Worm (Caenorhabditis elegans) whole organism, young adult: ENCODE data around the gene C14C11.1.

Experiments used
- F10E7.11 ChIP-seq: sonication (generic microtip); optimal IDR thresholded peaks from 2 replicates; lab custom pipeline; 2017; ENCODE audit warnings: mild to moderate bottlenecking, missing genetic modification characterization, moderate library complexity, missing compliant biosample characterization
- F55B11.4 ChIP-seq: sonication (generic microtip); optimal IDR thresholded peaks from 2 replicates; lab custom pipeline; 2016; ENCODE audit warnings: missing compliant biosample characterization, missing genetic modification characterization, borderline replicate concordance; ENCODE audit not compliant: insufficient read depth
- Y53F4B.3 ChIP-seq: fragments of 200-800 bp; sonication (Bioruptor generic); IDR thresholded peaks from 2 replicates; pipeline ENCODE4 v1.3.6; 2022; ENCODE audit warnings: missing genetic modification reagents, missing genetic modification characterization, missing compliant biosample characterization
- ama-1 ChIP-seq, 3 experiments: fragments of 150-350 bp in 1 of 3; sonication (generic microtip) in 2 of 3; optimal IDR thresholded peaks; 2 replicates each; lab custom pipeline; 2014 to 2018; ENCODE audit warnings: missing biosample characterization in 2 of 3, missing genetic modification characterization in 2 of 3, missing genetic modification reagents in 2 of 3
- attf-6 ChIP-seq: fragments of 200-800 bp; sonication (Bioruptor generic); IDR thresholded peaks from 2 replicates; pipeline ENCODE4 v1.3.6; 2022; ENCODE audit warnings: missing genetic modification reagents, missing genetic modification characterization, missing compliant biosample characterization
- bed-1 ChIP-seq: fragments of 200-800 bp; sonication (Bioruptor generic); IDR thresholded peaks from 2 replicates; pipeline ENCODE4 v1.3.6; 2022; ENCODE audit warnings: missing genetic modification reagents, missing genetic modification characterization, missing compliant biosample characterization
- ceh-27 ChIP-seq: fragments of 200-800 bp; sonication (Bioruptor generic); optimal IDR thresholded peaks from 2 replicates; lab custom pipeline; 2018; ENCODE audit warnings: mild to moderate bottlenecking, missing genetic modification characterization, moderate library complexity, missing compliant biosample characterization
- let-607 ChIP-seq, 2 experiments: fragments of 200-800 bp in 1 of 2; sonication (Bioruptor generic) in 1 of 2; sonication (generic microtip) in 1 of 2; optimal IDR thresholded peaks; 2 replicates each; lab custom pipeline; 2016 to 2018; ENCODE audit warnings: mild to moderate bottlenecking in 2 of 2, missing compliant biosample characterization in 2 of 2, missing genetic modification characterization in 2 of 2, moderate library complexity in 2 of 2, missing genotype in 1 of 2
- lin-26 ChIP-seq: fragments of 200-800 bp; sonication (Bioruptor generic); IDR thresholded peaks from 2 replicates; pipeline ENCODE4 v1.3.6; 2022; ENCODE audit warnings: missing genetic modification reagents, missing genetic modification characterization, missing compliant biosample characterization
- nfya-2 ChIP-seq: fragments of 200-800 bp; sonication (Bioruptor generic); IDR thresholded peaks from 2 replicates; pipeline ENCODE4 v1.3.6; 2022; ENCODE audit warnings: missing genetic modification reagents, missing genetic modification characterization, missing compliant biosample characterization
- nhr-27 ChIP-seq: fragments of 200-800 bp; sonication (Bioruptor generic); optimal IDR thresholded peaks from 2 replicates; lab custom pipeline; 2018; ENCODE audit warnings: mild to moderate bottlenecking, missing genetic modification characterization, moderate library complexity, missing compliant biosample characterization
- unc-62 ChIP-seq: fragments of 150-350 bp; optimal IDR thresholded peaks from 2 replicates; lab custom pipeline; 2014; ENCODE audit warnings: missing biosample characterization, missing genetic modification reagents, missing genetic modification characterization
- xnd-1 ChIP-seq: sonication (generic microtip); optimal IDR thresholded peaks from 2 replicates; lab custom pipeline; 2016; ENCODE audit warnings: missing genotype, missing genetic modification reagents, missing genetic modification characterization, missing compliant biosample characterization

- TF ChIP-seq attf-6 (GFP tag; lab: Robert Waterston, UW) (no peak), unc-62 (no peak), nhr-27 (no peak), xnd-1 (no peak), Y53F4B.3 (GFP tag; lab: Robert Waterston, UW) (no peak), F55B11.4 (tag; lab: Kevin White, UChicago) (no peak), ceh-27 (GFP tag; lab: Kevin White, UChicago) (no peak), ama-1 (optimal IDR thresholded peaks at IDR 0.05; lab: Kevin White, UChicago) (no peak), ama-1 (GFP tag; optimal IDR thresholded peaks at IDR 0.05; lab: Kevin White, UChicago) (no peak), let-607 (tag; optimal IDR thresholded peaks at IDR 0.05; lab: Kevin White, UChicago) (no peak), bed-1 (GFP tag; lab: Robert Waterston, UW) (no peak), F10E7.11 (no peak), nfya-2 (GFP tag; lab: Robert Waterston, UW) (no peak), lin-26 (GFP tag; lab: Robert Waterston, UW) (no peak)
Observed at ce11 chrV:5704467-5704866, 41.0 kb downstream of the C14C11.1 start.
